Fruit fly (Drosophila melanogaster): ENCODE data around the gene Tasp1.
A peak's percentile ranks its signal among the peaks of the same experiment; 100 is the strongest.

The Tasp1 gene

DNA sequence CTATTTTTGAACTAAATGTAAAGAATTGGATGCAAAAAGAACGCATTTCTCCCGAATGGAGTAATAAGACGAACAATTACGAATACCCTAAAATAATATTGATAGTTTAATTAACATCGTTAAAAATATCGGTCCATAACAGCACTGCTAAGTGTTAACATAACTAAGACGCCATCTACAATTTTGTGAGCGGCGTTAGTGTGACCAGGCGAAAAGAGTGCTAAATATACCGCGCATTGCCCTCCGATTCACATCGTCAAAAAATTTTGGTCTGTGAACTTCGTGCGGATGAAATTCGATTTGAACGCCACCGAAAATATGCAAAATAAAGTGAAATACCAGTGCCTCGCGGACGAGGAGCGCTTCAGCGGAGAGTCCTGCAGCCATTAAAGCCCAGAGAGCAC is 35.6 kb downstream of the Tasp1 start, which contains the start of gene Mbs:
Gene Mbs, plus strand, starts transcription at position 241 of the 404 bp plus-strand sequence.
- TF ChIP-seq gl (tag; optimal IDR thresholded peaks at IDR 0.05): no peak
- TF ChIP-seq fd96Ca (GFP tag; IDR thresholded peaks at IDR 0.05): no peak
- no peak for TF ChIP-seq CG12605 (GFP tag; IDR thresholded peaks at IDR 0.05)
- peak; percentile 36; the same call in 1 of the 2 replicates for TF ChIP-seq Ets98B (GFP tag; IDR thresholded peaks at IDR 0.05)
- peak; percentile 10 for TF ChIP-seq CG15710 (tag; optimal IDR thresholded peaks at IDR 0.05)
- TF ChIP-seq Snoo (tag; optimal IDR thresholded peaks at IDR 0.05): peak; percentile 1
- TF ChIP-seq rn (GFP tag; IDR thresholded peaks at IDR 0.05): no peak
- no peak for TF ChIP-seq CG8159 (tag; optimal IDR thresholded peaks at IDR 0.05)
- TF ChIP-seq D1 (tag; optimal IDR thresholded peaks at IDR 0.05): no peak

DNA sequence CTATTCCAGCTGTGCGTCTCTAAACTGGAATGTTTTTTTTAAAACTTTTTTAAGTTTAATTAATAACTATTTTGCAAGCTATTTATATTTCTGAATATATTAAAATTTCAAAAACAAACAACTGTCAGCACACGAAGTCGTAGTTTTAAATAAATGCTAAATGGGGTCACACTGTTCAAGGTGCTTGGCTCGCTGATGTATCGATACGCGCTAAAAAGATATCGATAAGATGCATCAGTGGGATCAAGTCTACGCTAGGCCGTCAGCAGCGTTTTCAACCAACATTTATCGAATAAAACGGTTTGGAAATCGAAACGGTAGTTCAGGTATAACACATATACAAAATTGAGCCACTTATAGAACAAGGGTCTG is 36.5 kb downstream of the Tasp1 start, which contains the start of gene Diap1:
Gene Diap1, minus strand, starts transcription at position 148 of the 372 bp plus-strand sequence.
- TF ChIP-seq CG34367 (tag; optimal IDR thresholded peaks at IDR 0.05): no peak
- TF ChIP-seq gl (tag; optimal IDR thresholded peaks at IDR 0.05): no peak
- peak; percentile 12; the same call in 1 of the 3 replicates for TF ChIP-seq CG4496 (GFP tag; IDR thresholded peaks at IDR 0.05)
- TF ChIP-seq Pif1A (GFP tag; optimal IDR thresholded peaks at IDR 0.05): no peak
- TF ChIP-seq CG15710 (tag; optimal IDR thresholded peaks at IDR 0.05): no peak

DNA sequence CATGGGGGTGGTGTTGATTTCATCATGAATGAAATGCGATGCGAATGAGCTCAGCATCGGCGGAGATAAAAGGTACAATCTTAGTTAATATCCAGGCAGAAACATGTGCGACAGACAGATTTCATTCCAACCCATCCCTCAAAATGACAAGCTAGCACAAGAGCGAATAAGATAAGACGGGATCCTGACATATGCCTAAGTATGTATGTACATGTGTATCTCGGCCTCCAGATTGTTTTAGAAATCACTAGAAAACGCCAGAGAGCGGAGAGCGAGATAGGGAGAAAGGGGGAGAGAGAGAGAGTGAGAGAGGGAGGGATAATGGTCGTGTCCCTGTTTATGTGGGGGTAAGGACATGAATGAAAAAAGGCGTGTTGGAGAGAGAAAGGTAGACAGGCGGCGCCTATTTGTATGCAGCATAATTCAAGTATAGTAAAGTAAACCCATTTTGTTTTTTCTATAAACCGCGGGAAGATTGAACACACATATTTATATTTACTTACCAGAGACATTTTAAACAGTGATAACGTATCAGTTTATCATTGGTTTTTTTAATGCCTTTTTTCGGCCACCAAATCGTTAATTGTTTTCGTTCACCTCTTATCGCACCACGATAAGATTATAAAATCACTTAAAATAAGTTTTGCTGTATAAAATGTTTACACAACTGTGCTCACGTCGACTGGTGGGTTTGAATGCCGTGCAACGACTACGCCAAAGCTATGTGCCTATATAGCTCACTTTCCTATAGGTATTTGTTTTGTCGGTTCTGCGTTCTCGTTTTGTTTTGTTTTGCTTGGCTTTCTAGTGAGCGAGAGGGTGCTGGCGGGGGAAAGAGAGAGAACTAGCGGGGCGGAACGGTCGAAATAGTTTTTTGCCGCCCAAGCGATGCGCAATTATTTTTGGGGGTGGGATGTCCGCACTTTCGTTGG is 37.1 kb downstream of the Tasp1 start:
- peak; percentile 67; the same call in 2 of the 3 replicates for TF ChIP-seq fd96Ca (GFP tag; IDR thresholded peaks at IDR 0.05)
- peak; percentile 66 for TF ChIP-seq rn (GFP tag; IDR thresholded peaks at IDR 0.05)
- TF ChIP-seq CG15710 (tag; optimal IDR thresholded peaks at IDR 0.05): no peak
- TF ChIP-seq CG8159 (tag; optimal IDR thresholded peaks at IDR 0.05): no peak
- TF ChIP-seq CG12605 (GFP tag; IDR thresholded peaks at IDR 0.05): peak; percentile 65; the same call in 1 of the 2 replicates
- TF ChIP-seq CG14655 (GFP tag; optimal IDR thresholded peaks at IDR 0.05): peak; percentile 42
- peak; percentile 20 for TF ChIP-seq CG13204 (GFP tag; optimal IDR thresholded peaks at IDR 0.05)
- TF ChIP-seq CG34367 (tag; optimal IDR thresholded peaks at IDR 0.05): no peak
- peak; percentile 64 for TF ChIP-seq CG32121 (GFP tag; IDR thresholded peaks at IDR 0.05)
- no peak for TF ChIP-seq Snoo (tag; optimal IDR thresholded peaks at IDR 0.05)
- TF ChIP-seq CG4496 (GFP tag; IDR thresholded peaks at IDR 0.05): peak; percentile 56; the same call in 2 of the 3 replicates
- no peak for TF ChIP-seq D1 (tag; optimal IDR thresholded peaks at IDR 0.05)
- peak; percentile 39 for TF ChIP-seq CG8301 (tag; optimal IDR thresholded peaks at IDR 0.05)
- no peak for TF ChIP-seq CG17806 (tag; optimal IDR thresholded peaks at IDR 0.05)
- no peak for TF ChIP-seq CG10348 (GFP tag; IDR thresholded peaks at IDR 0.05)
- no peak for TF ChIP-seq Pif1B (GFP tag; optimal IDR thresholded peaks at IDR 0.05)
- TF ChIP-seq EcR (GFP tag; optimal IDR thresholded peaks at IDR 0.05): no peak
- no peak for TF ChIP-seq gl (tag; optimal IDR thresholded peaks at IDR 0.05)
- TF ChIP-seq CG9948 (tag; optimal IDR thresholded peaks at IDR 0.05): no peak
- no peak for TF ChIP-seq Pif1A (GFP tag; optimal IDR thresholded peaks at IDR 0.05)
- peak; percentile 57 for TF ChIP-seq Ets98B (GFP tag; IDR thresholded peaks at IDR 0.05)

DNA sequence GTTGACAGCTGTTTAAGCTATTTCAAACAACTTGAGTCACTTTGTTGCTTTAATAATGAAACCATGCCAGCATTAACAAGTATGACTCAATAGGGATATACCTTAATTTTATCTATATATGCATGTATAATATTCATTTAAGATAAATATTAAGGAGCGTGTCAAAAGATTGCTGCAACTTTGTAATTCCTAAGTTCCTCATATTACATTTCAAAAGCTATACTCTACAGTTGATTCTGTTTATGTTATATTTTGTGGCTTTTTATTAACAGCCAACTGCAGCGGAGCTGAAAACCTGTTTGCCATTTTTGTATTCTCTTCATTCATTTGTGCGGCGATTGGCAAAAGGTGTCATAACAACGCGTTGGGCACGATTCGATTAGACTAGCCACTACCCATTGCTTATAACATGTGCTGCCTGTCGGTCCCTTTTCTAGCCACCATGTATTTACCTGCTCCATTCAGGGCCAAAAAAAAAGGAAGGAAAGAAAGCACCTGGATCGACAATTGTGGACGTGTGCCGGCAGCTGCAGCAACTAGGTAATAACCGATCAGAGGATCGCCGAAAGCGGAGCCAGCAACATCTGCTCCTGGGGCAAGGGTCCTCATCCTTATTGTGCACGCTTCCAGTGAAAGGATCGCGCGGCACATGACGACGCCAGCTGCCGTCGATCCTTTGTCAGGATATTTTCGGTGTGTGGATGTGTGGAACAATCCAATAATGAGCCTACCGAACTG is 38.4 kb downstream of the Tasp1 start:
- TF ChIP-seq CG4496 (GFP tag; IDR thresholded peaks at IDR 0.05): no peak
- TF ChIP-seq rn (GFP tag; IDR thresholded peaks at IDR 0.05): no peak
- TF ChIP-seq CG32121 (GFP tag; IDR thresholded peaks at IDR 0.05): no peak
- TF ChIP-seq fd96Ca (GFP tag; IDR thresholded peaks at IDR 0.05): no peak
- no peak for TF ChIP-seq CG14655 (GFP tag; optimal IDR thresholded peaks at IDR 0.05)
- no peak for TF ChIP-seq Ets98B (GFP tag; IDR thresholded peaks at IDR 0.05)
- no peak for TF ChIP-seq CG12605 (GFP tag; IDR thresholded peaks at IDR 0.05)
- TF ChIP-seq CG17806 (tag; optimal IDR thresholded peaks at IDR 0.05): peak; percentile 50
- no peak for TF ChIP-seq CG34367 (tag; optimal IDR thresholded peaks at IDR 0.05)
- TF ChIP-seq CG15710 (tag; optimal IDR thresholded peaks at IDR 0.05): no peak
- TF ChIP-seq CG9948 (tag; optimal IDR thresholded peaks at IDR 0.05): peak; percentile 15
- TF ChIP-seq CG8159 (tag; optimal IDR thresholded peaks at IDR 0.05): peak; percentile 17

DNA sequence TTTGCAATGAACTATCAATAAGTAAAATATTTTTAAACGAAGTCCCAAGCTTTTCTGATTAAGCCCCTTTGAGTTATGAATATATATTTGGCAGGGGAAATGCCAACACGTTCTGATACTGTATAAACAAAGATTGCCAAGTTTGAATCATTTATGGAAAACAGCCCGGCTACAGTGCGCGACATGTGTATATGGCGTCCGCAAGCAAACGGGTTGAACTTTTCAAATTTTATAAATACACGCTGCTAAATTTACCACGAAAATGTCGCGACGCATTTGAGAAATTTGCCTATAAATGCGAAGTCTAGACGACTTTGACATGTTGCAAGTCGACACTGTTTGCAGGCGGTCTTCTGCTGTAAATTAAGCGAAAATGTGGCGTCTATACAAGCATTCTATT is 39.2 kb downstream of the Tasp1 start:
- peak; percentile 6 for TF ChIP-seq D1 (tag; optimal IDR thresholded peaks at IDR 0.05)
- peak; percentile 39 for TF ChIP-seq gl (tag; optimal IDR thresholded peaks at IDR 0.05)
- peak; percentile 78 for TF ChIP-seq Ets98B (GFP tag; IDR thresholded peaks at IDR 0.05)
- TF ChIP-seq CG4496 (GFP tag; IDR thresholded peaks at IDR 0.05): peak; percentile 86
- TF ChIP-seq CG34367 (tag; optimal IDR thresholded peaks at IDR 0.05): peak; percentile 68
- peak; percentile 59 for TF ChIP-seq Snoo (tag; optimal IDR thresholded peaks at IDR 0.05)
- peak; percentile 52 for TF ChIP-seq Pif1B (GFP tag; optimal IDR thresholded peaks at IDR 0.05)
- TF ChIP-seq CG15710 (tag; optimal IDR thresholded peaks at IDR 0.05): peak; percentile 72
- TF ChIP-seq Pif1A (GFP tag; optimal IDR thresholded peaks at IDR 0.05): peak; percentile 79
- peak; percentile 50; the same call in 1 of the 2 replicates for TF ChIP-seq CG12605 (GFP tag; IDR thresholded peaks at IDR 0.05)
- TF ChIP-seq EcR (GFP tag; optimal IDR thresholded peaks at IDR 0.05): no peak
- TF ChIP-seq CG32121 (GFP tag; IDR thresholded peaks at IDR 0.05): peak; percentile 70
- TF ChIP-seq CG8301 (tag; optimal IDR thresholded peaks at IDR 0.05): peak; percentile 44
- peak; percentile 38; the same call in 1 of the 2 replicates for TF ChIP-seq rn (GFP tag; IDR thresholded peaks at IDR 0.05)
- peak; percentile 64 for TF ChIP-seq CG14655 (GFP tag; optimal IDR thresholded peaks at IDR 0.05)
- TF ChIP-seq CG13204 (GFP tag; optimal IDR thresholded peaks at IDR 0.05): peak; percentile 50
- TF ChIP-seq fd96Ca (GFP tag; IDR thresholded peaks at IDR 0.05): peak; percentile 81
- TF ChIP-seq CG8159 (tag; optimal IDR thresholded peaks at IDR 0.05): peak; percentile 66
- TF ChIP-seq CG9948 (tag; optimal IDR thresholded peaks at IDR 0.05): peak; percentile 59
- no peak for TF ChIP-seq CG10348 (GFP tag; IDR thresholded peaks at IDR 0.05)
- peak; percentile 58 for TF ChIP-seq CG17806 (tag; optimal IDR thresholded peaks at IDR 0.05)
